Worm (Caenorhabditis elegans) whole organism, L1 larva: ENCODE results near the gene C45G9.15.

Source experiments
- aly-2 ChIP-seq: fragments of 150-350 bp; optimal IDR thresholded peaks from 2 replicates; lab custom pipeline; 2014; ENCODE audit warnings: missing biosample characterization, missing genetic modification characterization
- ceh-82 ChIP-seq, 3 experiments: fragments of 150-350 bp in 1 of 3; sonication (generic microtip) in 2 of 3; optimal IDR thresholded peaks; 2 replicates each; lab custom pipeline; 2014 to 2017; ENCODE audit warnings: missing biosample characterization in 3 of 3, missing genetic modification characterization in 3 of 3
- lin-13 ChIP-seq: fragments of 150-350 bp; optimal IDR thresholded peaks from 2 replicates; lab custom pipeline; 2014; ENCODE audit warnings: missing biosample characterization, missing genetic modification reagents, missing genetic modification characterization
- mdl-1 ChIP-seq, 2 experiments: fragments of 150-350 bp; optimal IDR thresholded peaks; 2 replicates each; lab custom pipeline; 2014 to 2017; ENCODE audit warnings: missing biosample characterization in 2 of 2, missing genetic modification characterization in 2 of 2, inconsistent platforms in 1 of 2
- nhr-76 ChIP-seq: sonication (generic microtip); optimal IDR thresholded peaks from 2 replicates; lab custom pipeline; 2017; ENCODE audit warnings: missing biosample characterization, missing genetic modification characterization
- pag-3 ChIP-seq: sonication (generic microtip); optimal IDR thresholded peaks from 2 replicates; lab custom pipeline; 2017; ENCODE audit warnings: missing genetic modification characterization, mild to moderate bottlenecking, missing compliant biosample characterization, antibody characterized with exemption, borderline replicate concordance; ENCODE audit not compliant: insufficient read depth
- ztf-11 ChIP-seq, 2 experiments: sonication (generic microtip); optimal IDR thresholded peaks; 2 replicates each; lab custom pipeline; 2016 to 2017; ENCODE audit warnings: missing genetic modification characterization in 2 of 2, missing biosample characterization in 1 of 2, missing compliant biosample characterization in 1 of 2

ce11 chrIII:5025136-5025629 lies 26.7 kb downstream of the C45G9.15 start:
- no peak for TF ChIP-seq ceh-82 (tag; optimal IDR thresholded peaks at IDR 0.05; lab: Kevin White, UChicago)
- TF ChIP-seq mdl-1 (tag; optimal IDR thresholded peaks at IDR 0.05; lab: Kevin White, UChicago) = no peak
- TF ChIP-seq nhr-76 (tag; lab: Kevin White, UChicago) = no peak
- no peak for TF ChIP-seq pag-3
- TF ChIP-seq lin-13 = no peak
- no peak for TF ChIP-seq aly-2 (tag; lab: Kevin White, UChicago)
- no peak for TF ChIP-seq ztf-11 (tag; optimal IDR thresholded peaks at IDR 0.05; lab: Kevin White, UChicago)
